Fruit fly (Drosophila melanogaster) whole organism, embryonic: Measurements from ENCODE around the gene tho2.
A peak's percentile ranks its signal among the peaks of the same experiment; 100 is the strongest.

Experiments used
- Atf3 ChIP-seq: fragments of 200-800 bp; sonication (Bioruptor generic); optimal IDR thresholded peaks from 3 replicates; lab custom pipeline; 2016; ENCODE audit warnings: missing biosample characterization, missing genetic modification characterization
- CG1024 ChIP-seq: fragments of 200-800 bp; sonication (Bioruptor generic); IDR thresholded peaks from 2 replicates; pipeline ENCODE4 v1.3.6; 2022; ENCODE audit warnings: missing biosample characterization, missing genetic modification characterization
- CG11093 ChIP-seq: fragments of 200-800 bp; sonication (Bioruptor generic); IDR thresholded peaks from 3 replicates; pipeline ENCODE4 v1.3.6; 2022; ENCODE audit warnings: missing biosample characterization, missing genetic modification characterization
- CG11456 ChIP-seq: fragments of 200-800 bp; sonication (Bioruptor generic); IDR thresholded peaks from 3 replicates; pipeline ENCODE4 v1.3.6; 2022; ENCODE audit warnings: missing biosample characterization, missing genetic modification characterization
- CG11504 ChIP-seq: fragments of 200-800 bp; sonication (Bioruptor generic); optimal IDR thresholded peaks from 3 replicates; lab custom pipeline; 2019; ENCODE audit warnings: missing biosample characterization, mild to moderate bottlenecking, missing genetic modification characterization, moderate library complexity
- CG11695 ChIP-seq: fragments of 200-800 bp; sonication (Bioruptor generic); IDR thresholded peaks from 3 replicates; pipeline ENCODE4 v1.3.6; 2022; ENCODE audit warnings: missing biosample characterization, missing genetic modification characterization
- CG12769 ChIP-seq: fragments of 200-800 bp; sonication (Bioruptor generic); optimal IDR thresholded peaks from 2 replicates; lab custom pipeline; 2019; ENCODE audit warnings: missing biosample characterization, mild to moderate bottlenecking, missing genetic modification characterization, moderate library complexity
- CG13775 ChIP-seq: fragments of 200-800 bp; sonication (Bioruptor generic); optimal IDR thresholded peaks from 3 replicates; lab custom pipeline; 2017; ENCODE audit warnings: missing biosample characterization, mild to moderate bottlenecking, missing genetic modification characterization
- CG15011 ChIP-seq: fragments of 200-800 bp; sonication (Bioruptor generic); optimal IDR thresholded peaks from 3 replicates; lab custom pipeline; 2018; ENCODE audit warnings: missing biosample characterization, mild to moderate bottlenecking, missing genetic modification characterization
- CG15514 ChIP-seq: fragments of 200-800 bp; sonication (Bioruptor generic); optimal IDR thresholded peaks from 3 replicates; lab custom pipeline; 2017; ENCODE audit warnings: missing biosample characterization, missing genetic modification characterization, mild to moderate bottlenecking, moderate library complexity, missing genetic modification reagents
- CG17328 ChIP-seq: fragments of 200-800 bp; sonication (Bioruptor generic); IDR thresholded peaks from 2 replicates; pipeline ENCODE4 v1.3.6; 2022; ENCODE audit warnings: missing biosample characterization, missing genetic modification characterization
- CG18764 ChIP-seq: fragments of 200-800 bp; sonication (Bioruptor generic); optimal IDR thresholded peaks from 3 replicates; lab custom pipeline; 2016; ENCODE audit warnings: missing biosample characterization, missing genetic modification characterization
- CG2129 ChIP-seq: fragments of 200-800 bp; sonication (Bioruptor generic); IDR thresholded peaks from 2 replicates; pipeline ENCODE4 v1.3.6; 2022; ENCODE audit warnings: missing biosample characterization, missing genetic modification characterization; ENCODE audit not compliant: partially characterized antibody
- CG30403 ChIP-seq: fragments of 200-800 bp; sonication (Bioruptor generic); optimal IDR thresholded peaks from 3 replicates; lab custom pipeline; 2016; ENCODE audit warnings: missing biosample characterization, missing genetic modification characterization
- CG4707 ChIP-seq: fragments of 200-800 bp; sonication (Bioruptor generic); optimal IDR thresholded peaks from 2 replicates; lab custom pipeline; 2018; ENCODE audit warnings: missing biosample characterization, mild to moderate bottlenecking, missing genetic modification characterization, moderate library complexity
- CG4820 ChIP-seq: fragments of 200-800 bp; sonication (Bioruptor generic); optimal IDR thresholded peaks from 3 replicates; lab custom pipeline; 2016; ENCODE audit warnings: missing biosample characterization, missing genetic modification characterization
- CG6683 ChIP-seq: fragments of 200-800 bp; sonication (Bioruptor generic); optimal IDR thresholded peaks from 2 replicates; lab custom pipeline; 2017; ENCODE audit warnings: missing biosample characterization, mild to moderate bottlenecking, missing genetic modification characterization, missing genetic modification reagents
- CG8089 ChIP-seq: fragments of 200-800 bp; sonication (Bioruptor generic); optimal IDR thresholded peaks from 3 replicates; lab custom pipeline; 2016; ENCODE audit warnings: missing biosample characterization, missing genetic modification characterization
- CG9609 ChIP-seq: fragments of 200-800 bp; sonication (Bioruptor generic); optimal IDR thresholded peaks from 3 replicates; lab custom pipeline; 2016; ENCODE audit warnings: missing biosample characterization, missing genetic modification characterization
- CG9932 ChIP-seq: fragments of 200-800 bp; sonication (Bioruptor generic); IDR thresholded peaks from 2 replicates; pipeline ENCODE4 v1.3.6; 2022; ENCODE audit warnings: missing biosample characterization, missing genetic modification characterization
- Deaf1 ChIP-seq: fragments of 200-800 bp; optimal IDR thresholded peaks from 3 replicates; lab custom pipeline; 2019; ENCODE audit warnings: missing biosample characterization, mild to moderate bottlenecking, missing genetic modification characterization, moderate library complexity
- Dip3 ChIP-seq: fragments of 200-800 bp; sonication (Bioruptor generic); optimal IDR thresholded peaks from 3 replicates; lab custom pipeline; 2016; ENCODE audit warnings: missing biosample characterization, missing genetic modification characterization
- E2f2 ChIP-seq: fragments of 200-800 bp; sonication (Bioruptor generic); IDR thresholded peaks from 2 replicates; pipeline ENCODE4 v1.3.6; 2022; ENCODE audit warnings: missing biosample characterization, missing genetic modification characterization
- HmgZ ChIP-seq: fragments of 200-800 bp; sonication (Bioruptor generic); optimal IDR thresholded peaks from 2 replicates; lab custom pipeline; 2018; ENCODE audit warnings: missing biosample characterization, mild to moderate bottlenecking, missing genetic modification characterization
- Hr78 ChIP-seq, 2 experiments: fragments of 200-800 bp in 1 of 2; fragments of >200 bp in 1 of 2; sonication (Bioruptor generic) in 1 of 2; optimal IDR thresholded peaks; 2 replicates each; lab custom pipeline; 2017 to 2019; ENCODE audit warnings: missing biosample characterization in 2 of 2, missing genetic modification characterization in 2 of 2, mild to moderate bottlenecking in 1 of 2, moderate library complexity in 1 of 2
- NC2α ChIP-seq: fragments of 200-800 bp; sonication (Bioruptor generic); optimal IDR thresholded peaks from 2 replicates; lab custom pipeline; 2016; ENCODE audit warnings: missing biosample characterization, missing genetic modification characterization
- Ptx1 ChIP-seq: fragments of 200-800 bp; sonication (Bioruptor generic); IDR thresholded peaks from 2 replicates; pipeline ENCODE4 v1.3.6; 2022; ENCODE audit warnings: missing biosample characterization, missing genetic modification characterization
- Ravus ChIP-seq: fragments of 200-800 bp; sonication (Bioruptor generic); IDR thresholded peaks from 2 replicates; pipeline ENCODE4 v1.3.6; 2022; ENCODE audit warnings: missing biosample characterization, missing genetic modification characterization
- Side ChIP-seq: fragments of 200-800 bp; sonication (Bioruptor generic); optimal IDR thresholded peaks from 2 replicates; lab custom pipeline; 2016; ENCODE audit warnings: missing biosample characterization, missing genetic modification characterization
- br ChIP-seq: fragments of >200 bp; optimal IDR thresholded peaks from 2 replicates; lab custom pipeline; 2017
- chif ChIP-seq, 2 experiments: fragments of 200-800 bp; sonication (Bioruptor generic); optimal IDR thresholded peaks; 3 replicates each; lab custom pipeline; 2016; ENCODE audit warnings: missing biosample characterization in 2 of 2, missing genetic modification characterization in 2 of 2
- disco-r ChIP-seq: fragments of 200-800 bp; sonication (Bioruptor generic); optimal IDR thresholded peaks from 2 replicates; lab custom pipeline; 2016; ENCODE audit warnings: missing biosample characterization, missing genetic modification characterization
- eve ChIP-seq, 2 experiments: fragments of >200 bp; optimal IDR thresholded peaks; 2 replicates each; lab custom pipeline; 2017; ENCODE audit warnings: missing biosample characterization in 2 of 2, missing genetic modification characterization in 2 of 2
- exex ChIP-seq: fragments of 200-800 bp; sonication (Bioruptor generic); optimal IDR thresholded peaks from 4 replicates; lab custom pipeline; 2018; ENCODE audit warnings: missing biosample characterization, mild to moderate bottlenecking, missing genetic modification characterization, moderate library complexity
- hth ChIP-seq: fragments of >200 bp; optimal IDR thresholded peaks from 2 replicates; lab custom pipeline; 2017; ENCODE audit warnings: inconsistent platforms
- jing ChIP-seq: fragments of 200-800 bp; sonication (Bioruptor generic); optimal IDR thresholded peaks from 2 replicates; lab custom pipeline; 2018; ENCODE audit warnings: missing biosample characterization, mild to moderate bottlenecking, missing genetic modification characterization
- lmd ChIP-seq: fragments of 200-800 bp; sonication (Bioruptor generic); IDR thresholded peaks from 2 replicates; pipeline ENCODE4 v1.3.6; 2022; ENCODE audit warnings: missing biosample characterization, missing genetic modification characterization
- nerfin-1 ChIP-seq: fragments of 200-800 bp; sonication (Bioruptor generic); optimal IDR thresholded peaks from 3 replicates; lab custom pipeline; 2019; ENCODE audit warnings: missing biosample characterization, mild to moderate bottlenecking, missing genetic modification characterization, moderate library complexity
- p53 ChIP-seq: fragments of 200-800 bp; sonication (Bioruptor generic); optimal IDR thresholded peaks from 2 replicates; lab custom pipeline; 2016; ENCODE audit warnings: missing biosample characterization, missing genetic modification characterization
- peb ChIP-seq: fragments of 200-800 bp; sonication (Bioruptor generic); IDR thresholded peaks from 2 replicates; pipeline ENCODE4 v1.3.6; 2022; ENCODE audit warnings: missing biosample characterization, missing genetic modification characterization
- psq ChIP-seq: fragments of 200-800 bp; sonication (Bioruptor generic); optimal IDR thresholded peaks from 2 replicates; lab custom pipeline; 2017; ENCODE audit warnings: missing biosample characterization, missing genetic modification characterization
- pum ChIP-seq: fragments of 200-800 bp; sonication (Bioruptor generic); optimal IDR thresholded peaks from 2 replicates; lab custom pipeline; 2016; ENCODE audit warnings: missing biosample characterization, missing genetic modification characterization
- pzg ChIP-seq: fragments of 200-800 bp; sonication (Bioruptor generic); optimal IDR thresholded peaks from 3 replicates; lab custom pipeline; 2018; ENCODE audit warnings: missing biosample characterization, mild to moderate bottlenecking, missing genetic modification characterization, moderate library complexity
- sim ChIP-seq: fragments of 200-800 bp; sonication (Bioruptor generic); IDR thresholded peaks from 2 replicates; pipeline ENCODE4 v1.3.6; 2022; ENCODE audit warnings: missing biosample characterization, missing genetic modification characterization
- so ChIP-seq: fragments of 200-800 bp; sonication (Bioruptor generic); IDR thresholded peaks from 3 replicates; pipeline ENCODE4 v1.3.6; 2022; ENCODE audit warnings: missing biosample characterization, missing genetic modification characterization
- sr ChIP-seq: fragments of 200-800 bp; sonication (Bioruptor generic); IDR thresholded peaks from 3 replicates; pipeline ENCODE4 v1.3.6; 2022; ENCODE audit warnings: missing biosample characterization, missing genetic modification characterization
- tin ChIP-seq: fragments of 200-800 bp; sonication (Bioruptor generic); optimal IDR thresholded peaks from 3 replicates; lab custom pipeline; 2016; ENCODE audit warnings: missing biosample characterization, missing genetic modification characterization
- unc-4 ChIP-seq: fragments of 200-800 bp; sonication (Bioruptor generic); IDR thresholded peaks from 2 replicates; pipeline ENCODE4 v1.3.6; 2022; ENCODE audit warnings: missing biosample characterization, missing genetic modification characterization; ENCODE audit not compliant: partially characterized antibody
- wek ChIP-seq: fragments of 200-800 bp; sonication (Bioruptor generic); optimal IDR thresholded peaks from 3 replicates; lab custom pipeline; 2018; ENCODE audit warnings: missing biosample characterization, mild to moderate bottlenecking, missing genetic modification characterization, moderate library complexity
- z ChIP-seq: fragments of 200-800 bp; sonication (Bioruptor generic); IDR thresholded peaks from 3 replicates; pipeline ENCODE4 v1.3.6; 2022; ENCODE audit warnings: missing biosample characterization, missing genetic modification characterization
- zen ChIP-seq: fragments of 200-800 bp; sonication (Bioruptor generic); optimal IDR thresholded peaks from 3 replicates; lab custom pipeline; 2018; ENCODE audit warnings: missing biosample characterization, mild to moderate bottlenecking, missing genetic modification characterization, moderate library complexity
- zf30C ChIP-seq: fragments of 200-800 bp; sonication (Bioruptor generic); optimal IDR thresholded peaks from 3 replicates; lab custom pipeline; 2018; ENCODE audit warnings: missing biosample characterization, mild to moderate bottlenecking, missing genetic modification characterization

tho2 gene

dm6 chr2L:2179366-2179765, 34.4 kb upstream of the tho2 start (continued):
- TF ChIP-seq CG18764 (peak; percentile 59), CG9932 (GFP tag; lab: Robert Waterston, UW) (peak; percentile 85), pum (GFP tag; lab: Kevin White, UChicago) (peak; percentile 76), E2f2 (GFP tag; lab: Robert Waterston, UW) (peak; percentile 43; the same call in 1 of the 2 replicates), br (lab: Kevin White, UChicago) (no peak), disco-r (GFP tag; lab: Kevin White, UChicago) (peak; percentile 59), CG13775 (GFP tag; lab: Kevin White, UChicago) (peak; percentile 58), HmgZ (tag; lab: Kevin White, UChicago) (peak; percentile 81), CG11456 (GFP tag; lab: Robert Waterston, UW) (peak; percentile 72; the same call in 2 of the 3 replicates), CG6683 (GFP tag; lab: Kevin White, UChicago) (peak; percentile 22), zf30C (no peak), CG30403 (GFP tag; lab: Kevin White, UChicago) (peak; percentile 72), hth (no peak), chif (GFP tag; optimal IDR thresholded peaks at IDR 0.05; lab: Kevin White, UChicago) (peak; percentile 58 to 63), CG17328 (GFP tag; lab: Robert Waterston, UW) (no peak), pzg (GFP tag; lab: Kevin White, UChicago) (no peak), sim (no peak), CG15514 (GFP tag; lab: Kevin White, UChicago) (peak; percentile 39), CG4820 (GFP tag; lab: Kevin White, UChicago) (peak; percentile 61), peb (GFP tag; lab: Robert Waterston, UW) (peak; percentile 46; the same call in 1 of the 2 replicates), Deaf1 (peak; percentile 16), CG8089 (GFP tag; lab: Kevin White, UChicago) (peak; percentile 26), CG12769 (tag; lab: Kevin White, UChicago) (peak; percentile 83), CG9609 (GFP tag; lab: Kevin White, UChicago) (peak; percentile 82), Ravus (GFP tag; lab: Robert Waterston, UW) (peak; percentile 34; the same call in 1 of the 2 replicates), p53 (GFP tag; lab: Kevin White, UChicago) (peak; percentile 58), exex (peak; percentile 89), Dip3 (GFP tag; lab: Kevin White, UChicago) (peak; percentile 78), CG4707 (GFP tag; lab: Kevin White, UChicago) (peak; percentile 7), tin (peak; percentile 28), so (GFP tag; lab: Robert Waterston, UW) (peak; percentile 80; the same call in 2 of the 3 replicates), CG2129 (GFP tag; lab: Robert Waterston, UW) (no peak), Ptx1 (GFP tag; lab: Robert Waterston, UW) (peak; percentile 83), sr (GFP tag; lab: Robert Waterston, UW) (peak; percentile 91), Side (GFP tag; lab: Kevin White, UChicago) (peak; percentile 74), zen (tag; lab: Kevin White, UChicago) (peak; percentile 38), eve (GFP tag; optimal IDR thresholded peaks at IDR 0.05; lab: Kevin White, UChicago) (peak in 1 of 2 experiments; percentile 87), Hr78 (GFP tag; optimal IDR thresholded peaks at IDR 0.05; lab: Kevin White, UChicago) (no peak), CG1024 (GFP tag; lab: Robert Waterston, UW) (no peak), CG11695 (GFP tag; lab: Robert Waterston, UW) (peak; percentile 66), lmd (peak; percentile 86), z (GFP tag; lab: Robert Waterston, UW) (no peak), unc-4 (GFP tag; lab: Robert Waterston, UW) (no peak), psq (GFP tag; lab: Kevin White, UChicago) (no peak), CG11093 (GFP tag; lab: Robert Waterston, UW) (peak; percentile 61; the same call in 1 of the 3 replicates), CG15011 (GFP tag; lab: Kevin White, UChicago) (peak; percentile 29), CG11504 (tag; lab: Kevin White, UChicago) (peak; percentile 84), NC2α (GFP tag; lab: Kevin White, UChicago) (peak; percentile 67), nerfin-1 (peak; percentile 59), jing (GFP tag; lab: Kevin White, UChicago) (peak; percentile 63), Atf3 (GFP tag; lab: Kevin White, UChicago) (peak; percentile 66), wek (GFP tag; lab: Kevin White, UChicago) (peak; percentile 32)
